Fruit fly (Drosophila melanogaster) whole organism, embryonic: Measurements from ENCODE around the gene CG2187.

Source experiments
- ATbp ChIP-seq: fragments of 200-800 bp; sonication (Bioruptor generic); optimal IDR thresholded peaks from 2 replicates; lab custom pipeline; 2017; ENCODE audit warnings: missing biosample characterization, mild to moderate bottlenecking, missing genetic modification characterization, missing genetic modification reagents
- Abd-B ChIP-seq: fragments of 200-800 bp; sonication (Bioruptor generic); optimal IDR thresholded peaks from 2 replicates; lab custom pipeline; 2018; ENCODE audit warnings: missing biosample characterization, mild to moderate bottlenecking, missing genetic modification characterization, moderate library complexity
- Adf1 ChIP-seq: fragments of 200-800 bp; sonication (Bioruptor generic); IDR thresholded peaks from 2 replicates; pipeline ENCODE4 v1.3.6; 2022; ENCODE audit warnings: missing biosample characterization, missing genetic modification characterization
- CG10274 ChIP-seq: fragments of 200-800 bp; sonication (Bioruptor generic); optimal IDR thresholded peaks from 3 replicates; lab custom pipeline; 2017; ENCODE audit warnings: missing biosample characterization, mild to moderate bottlenecking, missing genetic modification characterization
- CG11085 ChIP-seq: fragments of 200-800 bp; sonication (Bioruptor generic); IDR thresholded peaks from 2 replicates; pipeline ENCODE4 v1.3.6; 2022; ENCODE audit warnings: missing biosample characterization, missing genetic modification characterization
- CG11696 ChIP-seq: fragments of 200-800 bp; sonication (Bioruptor generic); IDR thresholded peaks from 2 replicates; pipeline ENCODE4 v1.3.6; 2022; ENCODE audit warnings: missing biosample characterization, missing genetic modification characterization
- CG13775 ChIP-seq: fragments of 200-800 bp; sonication (Bioruptor generic); optimal IDR thresholded peaks from 3 replicates; lab custom pipeline; 2017; ENCODE audit warnings: missing biosample characterization, mild to moderate bottlenecking, missing genetic modification characterization
- CG14667 ChIP-seq: fragments of 200-800 bp; sonication (Bioruptor generic); IDR thresholded peaks from 2 replicates; pipeline ENCODE4 v1.3.6; 2022; ENCODE audit warnings: missing biosample characterization, missing genetic modification characterization
- CG15073 ChIP-seq: fragments of 200-800 bp; sonication (Bioruptor generic); optimal IDR thresholded peaks from 2 replicates; lab custom pipeline; 2016; ENCODE audit warnings: missing biosample characterization, missing genetic modification characterization
- CG16813 ChIP-seq: fragments of 200-800 bp; sonication (Bioruptor generic); IDR thresholded peaks from 3 replicates; pipeline ENCODE4 v1.3.6; 2022; ENCODE audit warnings: missing biosample characterization, missing genetic modification characterization; ENCODE audit not compliant: partially characterized antibody
- CG17328 ChIP-seq: fragments of 200-800 bp; sonication (Bioruptor generic); IDR thresholded peaks from 2 replicates; pipeline ENCODE4 v1.3.6; 2022; ENCODE audit warnings: missing biosample characterization, missing genetic modification characterization
- CG2678 ChIP-seq: fragments of 200-800 bp; sonication (Bioruptor generic); optimal IDR thresholded peaks from 3 replicates; lab custom pipeline; 2019; ENCODE audit warnings: missing biosample characterization, mild to moderate bottlenecking, missing genetic modification characterization, moderate library complexity
- CG30020 ChIP-seq: fragments of 200-800 bp; optimal IDR thresholded peaks from 2 replicates; lab custom pipeline; 2019; ENCODE audit warnings: missing biosample characterization, mild to moderate bottlenecking, missing genetic modification characterization, moderate library complexity
- CG3838 ChIP-seq: fragments of 200-800 bp; sonication (Bioruptor generic); optimal IDR thresholded peaks from 3 replicates; lab custom pipeline; 2016; ENCODE audit warnings: missing biosample characterization, missing genetic modification characterization
- CG6254 ChIP-seq: fragments of 200-800 bp; sonication (Bioruptor generic); optimal IDR thresholded peaks from 3 replicates; lab custom pipeline; 2017; ENCODE audit warnings: mild to moderate bottlenecking, missing biosample characterization, missing genetic modification reagents, missing genetic modification characterization
- CG7357 ChIP-seq: fragments of 200-800 bp; sonication (Bioruptor generic); IDR thresholded peaks from 3 replicates; pipeline ENCODE4 v1.3.6; 2022; ENCODE audit warnings: missing biosample characterization, missing genetic modification characterization
- CG7963 ChIP-seq: fragments of 200-800 bp; sonication (Bioruptor generic); IDR thresholded peaks from 3 replicates; pipeline ENCODE4 v1.3.6; 2022; ENCODE audit warnings: missing biosample characterization, missing genetic modification characterization; ENCODE audit not compliant: partially characterized antibody
- Deaf1 ChIP-seq: fragments of 200-800 bp; optimal IDR thresholded peaks from 3 replicates; lab custom pipeline; 2019; ENCODE audit warnings: missing biosample characterization, mild to moderate bottlenecking, missing genetic modification characterization, moderate library complexity
- Drgx ChIP-seq: fragments of 200-800 bp; sonication (Bioruptor generic); IDR thresholded peaks from 2 replicates; pipeline ENCODE4 v1.3.6; 2022; ENCODE audit warnings: missing biosample characterization, missing genetic modification characterization
- HLH54F ChIP-seq: fragments of 200-800 bp; sonication (Bioruptor generic); optimal IDR thresholded peaks from 3 replicates; lab custom pipeline; 2016; ENCODE audit warnings: missing biosample characterization, missing genetic modification characterization
- HmgD ChIP-seq: fragments of 200-800 bp; sonication (Bioruptor generic); optimal IDR thresholded peaks from 3 replicates; lab custom pipeline; 2016; ENCODE audit warnings: missing biosample characterization, missing genetic modification characterization
- Lim3 ChIP-seq: fragments of 200-800 bp; sonication (Bioruptor generic); IDR thresholded peaks from 2 replicates; pipeline ENCODE4 v1.3.6; 2022; ENCODE audit warnings: missing biosample characterization, missing genetic modification characterization
- NC2α ChIP-seq: fragments of 200-800 bp; sonication (Bioruptor generic); optimal IDR thresholded peaks from 2 replicates; lab custom pipeline; 2016; ENCODE audit warnings: missing biosample characterization, missing genetic modification characterization
- NfI ChIP-seq: fragments of 200-800 bp; sonication (Bioruptor generic); optimal IDR thresholded peaks from 3 replicates; lab custom pipeline; 2018; ENCODE audit warnings: missing biosample characterization, mild to moderate bottlenecking, missing genetic modification characterization, moderate library complexity
- Opbp ChIP-seq: fragments of 200-800 bp; sonication (Bioruptor generic); IDR thresholded peaks from 3 replicates; pipeline ENCODE4 v1.3.6; 2022; ENCODE audit warnings: missing biosample characterization, missing genetic modification characterization; ENCODE audit not compliant: partially characterized antibody
- Pdp1 ChIP-seq, 2 experiments: fragments of 200-800 bp; sonication (Bioruptor generic); optimal IDR thresholded peaks; 3 replicates each; lab custom pipeline; 2016; ENCODE audit warnings: missing biosample characterization in 2 of 2, missing genetic modification characterization in 2 of 2, mild to moderate bottlenecking in 1 of 2, moderate library complexity in 1 of 2
- Ptx1 ChIP-seq: fragments of 200-800 bp; sonication (Bioruptor generic); IDR thresholded peaks from 2 replicates; pipeline ENCODE4 v1.3.6; 2022; ENCODE audit warnings: missing biosample characterization, missing genetic modification characterization
- Ravus ChIP-seq: fragments of 200-800 bp; sonication (Bioruptor generic); IDR thresholded peaks from 2 replicates; pipeline ENCODE4 v1.3.6; 2022; ENCODE audit warnings: missing biosample characterization, missing genetic modification characterization
- Side ChIP-seq: fragments of 200-800 bp; sonication (Bioruptor generic); optimal IDR thresholded peaks from 2 replicates; lab custom pipeline; 2016; ENCODE audit warnings: missing biosample characterization, missing genetic modification characterization
- abd-A ChIP-seq: fragments of 200-800 bp; sonication (Bioruptor generic); optimal IDR thresholded peaks from 3 replicates; lab custom pipeline; 2019; ENCODE audit warnings: missing biosample characterization, mild to moderate bottlenecking, missing genetic modification characterization, moderate library complexity
- cad ChIP-seq: fragments of >200 bp; optimal IDR thresholded peaks from 2 replicates; lab custom pipeline; 2017; ENCODE audit warnings: missing biosample characterization, missing genetic modification characterization
- chn ChIP-seq: fragments of 200-800 bp; sonication (Bioruptor generic); optimal IDR thresholded peaks from 2 replicates; lab custom pipeline; 2016; ENCODE audit warnings: missing biosample characterization, missing genetic modification characterization
- dmrt99B ChIP-seq: fragments of 200-800 bp; sonication (Bioruptor generic); optimal IDR thresholded peaks from 2 replicates; lab custom pipeline; 2018; ENCODE audit warnings: missing biosample characterization, mild to moderate bottlenecking, missing genetic modification characterization, moderate library complexity
- gcm ChIP-seq: fragments of 200-800 bp; sonication (Bioruptor generic); optimal IDR thresholded peaks from 2 replicates; lab custom pipeline; 2019; ENCODE audit warnings: missing biosample characterization, mild to moderate bottlenecking, missing genetic modification characterization, moderate library complexity
- gcm2 ChIP-seq: fragments of 200-800 bp; sonication (Bioruptor generic); optimal IDR thresholded peaks from 2 replicates; lab custom pipeline; 2016; ENCODE audit warnings: missing biosample characterization, missing genetic modification characterization
- grau ChIP-seq: fragments of 200-800 bp; optimal IDR thresholded peaks from 3 replicates; lab custom pipeline; 2019; ENCODE audit warnings: missing biosample characterization, mild to moderate bottlenecking, missing genetic modification characterization, moderate library complexity
- insv ChIP-seq, 2 experiments: fragments of 200-800 bp; sonication (Bioruptor generic); optimal IDR thresholded peaks; 3 replicates each; lab custom pipeline; 2016 to 2018; ENCODE audit warnings: missing biosample characterization in 2 of 2, missing genetic modification characterization in 2 of 2
- jumu ChIP-seq: fragments of 200-800 bp; sonication (Bioruptor generic); optimal IDR thresholded peaks from 3 replicates; lab custom pipeline; 2016; ENCODE audit warnings: missing biosample characterization, missing genetic modification characterization
- lmd ChIP-seq: fragments of 200-800 bp; sonication (Bioruptor generic); IDR thresholded peaks from 2 replicates; pipeline ENCODE4 v1.3.6; 2022; ENCODE audit warnings: missing biosample characterization, missing genetic modification characterization
- lola ChIP-seq, 3 experiments: fragments of >200 bp in 2 of 3; fragments of 200-800 bp in 1 of 3; sonication (Bioruptor generic) in 1 of 3; optimal IDR thresholded peaks; 2 replicates each; lab custom pipeline; 2017 to 2019; ENCODE audit warnings: missing biosample characterization in 3 of 3, missing genetic modification characterization in 3 of 3, mild to moderate bottlenecking in 1 of 3, moderate library complexity in 1 of 3
- onecut ChIP-seq: fragments of 200-800 bp; sonication (Bioruptor generic); IDR thresholded peaks from 2 replicates; pipeline ENCODE4 v1.3.6; 2022; ENCODE audit warnings: missing biosample characterization, missing genetic modification characterization
- salm ChIP-seq: fragments of 200-800 bp; sonication (Bioruptor generic); optimal IDR thresholded peaks from 2 replicates; lab custom pipeline; 2018; ENCODE audit warnings: missing biosample characterization, mild to moderate bottlenecking, missing genetic modification characterization
- seq ChIP-seq: fragments of 200-800 bp; sonication (Bioruptor generic); IDR thresholded peaks from 2 replicates; pipeline ENCODE4 v1.3.6; 2022; ENCODE audit warnings: missing biosample characterization, missing genetic modification characterization
- stc ChIP-seq: fragments of 200-800 bp; sonication (Bioruptor generic); IDR thresholded peaks from 2 replicates; pipeline ENCODE4 v1.3.6; 2022; ENCODE audit warnings: missing biosample characterization, missing genetic modification characterization
- tgo ChIP-seq: fragments of 200-800 bp; sonication (Bioruptor generic); IDR thresholded peaks from 3 replicates; pipeline ENCODE4 v1.3.6; 2022; ENCODE audit warnings: missing biosample characterization, missing genetic modification characterization
- trem ChIP-seq: fragments of 200-800 bp; optimal IDR thresholded peaks from 3 replicates; lab custom pipeline; 2019; ENCODE audit warnings: missing biosample characterization, mild to moderate bottlenecking, missing genetic modification characterization, moderate library complexity
- tx ChIP-seq: fragments of 200-800 bp; sonication (Bioruptor generic); optimal IDR thresholded peaks from 2 replicates; lab custom pipeline; 2016; ENCODE audit warnings: missing biosample characterization, missing genetic modification characterization
- usp ChIP-seq: fragments of >200 bp; optimal IDR thresholded peaks from 2 replicates; lab custom pipeline; 2017; ENCODE audit warnings: missing biosample characterization, missing genetic modification characterization
- wdn ChIP-seq: fragments of 200-800 bp; sonication (Bioruptor generic); IDR thresholded peaks from 2 replicates; pipeline ENCODE4 v1.3.6; 2022; ENCODE audit warnings: missing biosample characterization, missing genetic modification characterization

Gene CG2187

dm6 chr3R:31776583-31777362 lies 18.3 kb upstream of the CG2187 start, which contains the start of the genes CG2126 and faf (continued):
- TF ChIP-seq CG15073 (GFP tag; lab: Kevin White, UChicago) (peak; percentile 18), HLH54F (GFP tag; lab: Kevin White, UChicago) (peak; percentile 64), Side (GFP tag; lab: Kevin White, UChicago) (peak; percentile 31), dmrt99B (tag; lab: Kevin White, UChicago) (peak; percentile 81), cad (GFP tag; lab: Kevin White, UChicago) (no peak), lmd (GFP tag; lab: Robert Waterston, UW) (peak; percentile 80), CG16813 (peak; percentile 46; the same call in 1 of the 3 replicates), usp (GFP tag; lab: Kevin White, UChicago) (no peak), HmgD (GFP tag; lab: Kevin White, UChicago) (no peak), CG2678 (peak; percentile 88), NfI (GFP tag; lab: Kevin White, UChicago) (peak; percentile 78), CG6254 (peak; percentile 26), lola (GFP tag; optimal IDR thresholded peaks at IDR 0.05; lab: Kevin White, UChicago) (peak in 1 of 3 experiments; percentile 72), CG3838 (GFP tag; lab: Kevin White, UChicago) (no peak), ATbp (GFP tag; lab: Kevin White, UChicago) (no peak), Abd-B (GFP tag; lab: Kevin White, UChicago) (peak; percentile 81), onecut (GFP tag; lab: Robert Waterston, UW) (peak; percentile 64), insv (GFP tag; optimal IDR thresholded peaks at IDR 0.05; lab: Kevin White, UChicago) (peak in 1 of 2 experiments; percentile 42), trem (peak; percentile 80), CG17328 (peak; percentile 76), tgo (GFP tag; lab: Robert Waterston, UW) (peak; percentile 75), tx (GFP tag; lab: Kevin White, UChicago) (peak; percentile 16), Opbp (GFP tag; lab: Robert Waterston, UW) (no peak), CG13775 (GFP tag; lab: Kevin White, UChicago) (peak; percentile 79), chn (GFP tag; lab: Kevin White, UChicago) (peak; percentile 68), seq (GFP tag; lab: Robert Waterston, UW) (peak; percentile 58), abd-A (tag; lab: Kevin White, UChicago) (no peak), salm (tag; lab: Kevin White, UChicago) (peak; percentile 29), Drgx (GFP tag; lab: Robert Waterston, UW) (0 out of 2 replicates have a peak, but pooled peaks have one; percentile 14), jumu (GFP tag; lab: Kevin White, UChicago) (peak; percentile 12), Pdp1 (GFP tag; optimal IDR thresholded peaks at IDR 0.05; lab: Kevin White, UChicago) (peak; percentile 54 to 68), gcm2 (GFP tag; lab: Kevin White, UChicago) (no peak), CG11085 (GFP tag; lab: Robert Waterston, UW) (peak; percentile 60; the same call in 1 of the 2 replicates), Ravus (GFP tag; lab: Robert Waterston, UW) (peak; percentile 5; the same call in 1 of the 2 replicates), CG30020 (peak; percentile 65), Ptx1 (GFP tag; lab: Robert Waterston, UW) (peak; percentile 84), Adf1 (GFP tag; lab: Robert Waterston, UW) (peak; percentile 18; the same call in 1 of the 2 replicates), gcm (peak; percentile 73), NC2α (no peak), grau (tag; lab: Kevin White, UChicago) (peak; percentile 79), stc (GFP tag; lab: Robert Waterston, UW) (peak; percentile 61), CG14667 (GFP tag; lab: Robert Waterston, UW) (0 out of 2 replicates have a peak, but pooled peaks have one; percentile 43), CG10274 (GFP tag; lab: Kevin White, UChicago) (no peak), CG7357 (peak; percentile 47; the same call in 1 of the 3 replicates), CG11696 (GFP tag; lab: Robert Waterston, UW) (peak; percentile 51), Lim3 (GFP tag; lab: Robert Waterston, UW) (no peak), CG7963 (GFP tag; lab: Robert Waterston, UW) (no peak), Deaf1 (tag; lab: Kevin White, UChicago) (peak; percentile 54), wdn (GFP tag; lab: Robert Waterston, UW) (peak; percentile 71)
